Fruit fly (Drosophila melanogaster) whole organism, adult: ENCODE data around the gene CG15922.

Experiments used
- CG14711 ChIP-seq: fragments of 200-800 bp; sonication (Bioruptor generic); optimal IDR thresholded peaks from 2 replicates; lab custom pipeline; 2018; ENCODE audit warnings: missing biosample characterization, mild to moderate bottlenecking, missing genetic modification characterization, moderate library complexity
- CG1620 ChIP-seq: fragments of 200-800 bp; sonication (Bioruptor generic); optimal IDR thresholded peaks from 2 replicates; lab custom pipeline; 2016; ENCODE audit warnings: missing biosample characterization, missing genetic modification characterization
- CG33017 ChIP-seq: fragments of 200-800 bp; sonication (Bioruptor generic); optimal IDR thresholded peaks from 2 replicates; lab custom pipeline; 2018; ENCODE audit warnings: missing biosample characterization, mild to moderate bottlenecking, missing genetic modification characterization, moderate library complexity
- CG5204 ChIP-seq: fragments of 200-800 bp; sonication (Bioruptor generic); optimal IDR thresholded peaks from 2 replicates; lab custom pipeline; 2016; ENCODE audit warnings: missing biosample characterization, missing genetic modification characterization
- Clk ChIP-seq: fragments of 200-800 bp; sonication (Bioruptor generic); optimal IDR thresholded peaks from 2 replicates; lab custom pipeline; 2017; ENCODE audit warnings: missing biosample characterization, missing genetic modification characterization
- Hr96 ChIP-seq: fragments of 200-800 bp; sonication (Bioruptor generic); optimal IDR thresholded peaks from 2 replicates; lab custom pipeline; 2016; ENCODE audit warnings: missing biosample characterization, missing genetic modification characterization
- Mnt ChIP-seq: fragments of 200-800 bp; sonication (Bioruptor generic); optimal IDR thresholded peaks from 2 replicates; lab custom pipeline; 2016; ENCODE audit warnings: missing biosample characterization, mild to moderate bottlenecking, missing genetic modification characterization
- cnc ChIP-seq, 2 experiments: fragments of >200 bp; optimal IDR thresholded peaks; 2 replicates each; lab custom pipeline; 2017

DNA sequence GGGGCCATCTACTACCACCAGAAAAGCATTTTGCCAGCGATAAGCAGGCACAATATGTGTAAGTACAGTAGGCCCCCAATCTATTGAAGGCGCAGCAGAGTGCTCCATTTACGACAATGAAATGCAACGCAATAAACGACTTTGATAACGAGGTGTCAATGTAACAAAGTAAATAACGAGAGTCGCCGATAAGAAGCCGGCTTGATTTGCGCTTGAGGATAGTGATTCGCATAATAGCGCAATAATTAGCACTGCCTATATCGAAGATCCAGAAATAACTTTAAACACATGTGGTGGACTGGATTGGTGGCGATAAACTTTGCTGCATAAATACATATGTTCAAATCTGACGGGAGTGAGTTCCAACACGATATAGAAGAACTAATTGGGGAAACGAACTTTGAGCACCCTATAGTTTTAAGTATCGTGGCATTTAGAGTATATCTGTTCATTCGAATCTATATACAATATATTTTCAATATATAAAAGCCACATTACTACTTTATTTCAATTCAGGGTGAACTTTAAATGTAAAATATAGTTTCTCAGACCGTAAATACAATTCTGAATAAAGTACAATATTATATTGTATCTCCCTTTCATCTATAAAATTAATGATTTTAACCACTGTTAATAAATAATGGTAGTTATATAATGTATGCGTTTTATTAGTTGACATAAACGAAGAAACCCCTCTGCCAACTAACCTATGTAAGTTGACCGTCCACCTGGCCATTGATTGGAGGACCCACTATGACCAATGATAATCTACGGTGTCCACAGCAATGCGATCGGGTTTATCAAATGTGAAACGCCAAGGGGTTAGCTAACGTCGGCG is 10.8 kb downstream of the CG15922 start:
- TF ChIP-seq CG5204 (GFP tag; lab: Kevin White, UChicago) (no peak), CG1620 (GFP tag; lab: Kevin White, UChicago) (no peak), CG33017 (tag; lab: Kevin White, UChicago) (peak; percentile 60), Hr96 (no peak), cnc (optimal IDR thresholded peaks at IDR 0.05; lab: Kevin White, UChicago) (no peak), Clk (GFP tag; lab: Kevin White, UChicago) (peak; percentile 63), CG14711 (tag; lab: Kevin White, UChicago) (no peak), Mnt (peak; percentile 71)
